Worm (Caenorhabditis elegans) whole organism, L1 larva: ENCODE measurements around the gene R12B2.13.
A peak's percentile ranks its signal among the peaks of the same experiment; 100 is the strongest.

Experiments
- C16A3.4 ChIP-seq: fragments of 150-350 bp; optimal IDR thresholded peaks from 2 replicates; lab custom pipeline; 2014; ENCODE audit warnings: missing biosample characterization, missing genetic modification characterization
- aha-1 ChIP-seq: fragments of 150-350 bp; optimal IDR thresholded peaks from 2 replicates; lab custom pipeline; 2014; ENCODE audit warnings: missing biosample characterization, missing genetic modification characterization
- alr-1 ChIP-seq: fragments of 200-800 bp; sonication (Bioruptor generic); optimal IDR thresholded peaks from 2 replicates; lab custom pipeline; 2018; ENCODE audit warnings: borderline replicate concordance, mild to moderate bottlenecking, missing genetic modification characterization, missing compliant biosample characterization
- blmp-1 ChIP-seq: fragments of 150-350 bp; optimal IDR thresholded peaks from 2 replicates; lab custom pipeline; 2014; ENCODE audit warnings: missing biosample characterization, missing genetic modification characterization
- ceh-82 ChIP-seq, 3 experiments: fragments of 150-350 bp in 1 of 3; sonication (generic microtip) in 2 of 3; optimal IDR thresholded peaks; 2 replicates each; lab custom pipeline; 2014 to 2017; ENCODE audit warnings: missing biosample characterization in 3 of 3, missing genetic modification characterization in 3 of 3
- ceh-88 ChIP-seq: fragments of 200-800 bp; sonication (Bioruptor generic); IDR thresholded peaks from 2 replicates; pipeline ENCODE4 v1.3.6; 2022; ENCODE audit warnings: missing genetic modification characterization, missing compliant biosample characterization
- ceh-90 ChIP-seq: sonication (generic microtip); optimal IDR thresholded peaks from 2 replicates; lab custom pipeline; 2016; ENCODE audit warnings: missing genetic modification characterization, missing compliant biosample characterization
- dpl-1 ChIP-seq, 3 experiments: fragments of 150-350 bp in 2 of 3; sonication (generic microtip) in 1 of 3; optimal IDR thresholded peaks; 2 replicates each; lab custom pipeline; 2014 to 2017; ENCODE audit warnings: missing biosample characterization in 3 of 3, missing genetic modification characterization in 3 of 3, missing genetic modification reagents in 3 of 3
- dsc-1 ChIP-seq: sonication (generic microtip); optimal IDR thresholded peaks from 2 replicates; lab custom pipeline; 2016; ENCODE audit warnings: mild to moderate bottlenecking, missing genetic modification characterization, missing compliant biosample characterization
- egl-13 ChIP-seq: sonication (generic microtip); optimal IDR thresholded peaks from 2 replicates; lab custom pipeline; 2016; ENCODE audit warnings: missing genotype, missing genetic modification reagents, missing genetic modification characterization, missing compliant biosample characterization
- elt-2 ChIP-seq: sonication (generic microtip); optimal IDR thresholded peaks from 2 replicates; lab custom pipeline; 2016; ENCODE audit warnings: missing genetic modification characterization, mild to moderate bottlenecking, inconsistent platforms, missing compliant biosample characterization, missing genetic modification reagents
- elt-3 ChIP-seq, 6 experiments: fragments of 150-350 bp in 1 of 6; sonication (generic microtip); optimal IDR thresholded peaks; 2 replicates each; lab custom pipeline; 2017 to 2018; ENCODE audit warnings: missing biosample characterization in 6 of 6, missing genetic modification characterization in 6 of 6, inconsistent platforms in 1 of 6
- fkh-4 ChIP-seq: sonication (generic microtip); optimal IDR thresholded peaks from 2 replicates; lab custom pipeline; 2016; ENCODE audit warnings: missing compliant biosample characterization, missing genetic modification characterization, borderline replicate concordance
- fkh-8 ChIP-seq: sonication (generic microtip); optimal IDR thresholded peaks from 2 replicates; lab custom pipeline; 2016; ENCODE audit warnings: mild to moderate bottlenecking, missing genetic modification characterization, missing compliant biosample characterization
- fos-1 ChIP-seq: fragments of 150-350 bp; optimal IDR thresholded peaks from 2 replicates; lab custom pipeline; 2014; ENCODE audit warnings: missing biosample characterization, missing genetic modification characterization
- hpl-2 ChIP-seq: fragments of 150-350 bp; optimal IDR thresholded peaks from 2 replicates; lab custom pipeline; 2014; ENCODE audit warnings: missing biosample characterization, missing genetic modification reagents, missing genetic modification characterization
- irx-1 ChIP-seq: sonication (generic microtip); optimal IDR thresholded peaks from 2 replicates; lab custom pipeline; 2016; ENCODE audit warnings: missing genetic modification characterization, missing compliant biosample characterization
- lin-14 ChIP-seq: fragments of 200-800 bp; sonication (Bioruptor generic); optimal IDR thresholded peaks from 2 replicates; lab custom pipeline; 2018; ENCODE audit warnings: mild to moderate bottlenecking, missing genetic modification characterization, moderate library complexity, missing compliant biosample characterization
- lin-35 ChIP-seq, 2 experiments: fragments of 150-350 bp; optimal IDR thresholded peaks; 2 replicates each; lab custom pipeline; 2014; ENCODE audit warnings: missing biosample characterization in 2 of 2, missing genetic modification characterization in 2 of 2, missing genetic modification reagents in 2 of 2
- lir-3 ChIP-seq: sonication (generic microtip); optimal IDR thresholded peaks from 2 replicates; lab custom pipeline; 2016; ENCODE audit warnings: mild to moderate bottlenecking, missing genetic modification characterization, moderate library complexity, missing compliant biosample characterization; ENCODE audit not compliant: poor library complexity
- lsy-2 ChIP-seq, 2 experiments: fragments of 150-350 bp; optimal IDR thresholded peaks; 2 replicates each; lab custom pipeline; 2014; ENCODE audit warnings: missing biosample characterization in 2 of 2, missing genetic modification characterization in 2 of 2
- mab-9 ChIP-seq: fragments of 200-800 bp; sonication (Bioruptor generic); IDR thresholded peaks from 2 replicates; pipeline ENCODE4 v1.3.6; 2022; ENCODE audit warnings: missing genetic modification reagents, missing genetic modification characterization, missing compliant biosample characterization
- mdl-1 ChIP-seq, 2 experiments: fragments of 150-350 bp; optimal IDR thresholded peaks; 2 replicates each; lab custom pipeline; 2014 to 2017; ENCODE audit warnings: missing biosample characterization in 2 of 2, missing genetic modification characterization in 2 of 2, inconsistent platforms in 1 of 2
- mep-1 ChIP-seq: fragments of 150-350 bp; optimal IDR thresholded peaks from 2 replicates; lab custom pipeline; 2014; ENCODE audit warnings: missing biosample characterization, missing genetic modification characterization
- nhr-19 ChIP-seq: fragments of 200-800 bp; sonication (Bioruptor generic); conservative IDR thresholded peaks from 2 replicates; pipeline ENCODE4 v1.3.6; 2022; ENCODE audit warnings: missing genetic modification characterization, missing compliant biosample characterization
- nhr-20 ChIP-seq: sonication (generic microtip); optimal IDR thresholded peaks from 2 replicates; lab custom pipeline; 2016; ENCODE audit warnings: mild to moderate bottlenecking, missing genetic modification characterization, missing compliant biosample characterization
- nhr-28 ChIP-seq: fragments of 150-350 bp; optimal IDR thresholded peaks from 2 replicates; lab custom pipeline; 2014; ENCODE audit warnings: missing biosample characterization, missing genetic modification characterization
- nhr-71 ChIP-seq: sonication (generic microtip); optimal IDR thresholded peaks from 2 replicates; lab custom pipeline; 2016; ENCODE audit warnings: mild to moderate bottlenecking, missing genetic modification characterization, moderate library complexity, missing compliant biosample characterization
- nhr-77 ChIP-seq: fragments of 150-350 bp; optimal IDR thresholded peaks from 2 replicates; lab custom pipeline; 2014; ENCODE audit warnings: missing biosample characterization, missing genetic modification characterization
- nhr-84 ChIP-seq: sonication (generic microtip); optimal IDR thresholded peaks from 2 replicates; lab custom pipeline; 2017; ENCODE audit warnings: missing biosample characterization, missing genetic modification characterization
- nhr-85 ChIP-seq: sonication (generic microtip); peaks from one replicate; lab custom pipeline; 2016; ENCODE audit warnings: missing genetic modification characterization, inconsistent platforms, missing compliant biosample characterization
- nhr-90 ChIP-seq: sonication (generic microtip); optimal IDR thresholded peaks from 2 replicates; lab custom pipeline; 2016; ENCODE audit warnings: mild to moderate bottlenecking, missing genetic modification characterization, missing compliant biosample characterization; ENCODE audit not compliant: poor library complexity
- pax-3 ChIP-seq: fragments of 200-800 bp; sonication (Bioruptor generic); optimal IDR thresholded peaks from 2 replicates; lab custom pipeline; 2018; ENCODE audit warnings: mild to moderate bottlenecking, missing genetic modification characterization, moderate library complexity, missing compliant biosample characterization
- pqm-1 ChIP-seq: sonication (generic microtip); optimal IDR thresholded peaks from 3 replicates; lab custom pipeline; 2017; ENCODE audit warnings: missing biosample characterization, missing genetic modification characterization
- skn-1 ChIP-seq: fragments of 150-350 bp; optimal IDR thresholded peaks from 2 replicates; lab custom pipeline; 2014; ENCODE audit warnings: missing biosample characterization, missing genetic modification characterization
- snpc-4 ChIP-seq: fragments of 150-350 bp; optimal IDR thresholded peaks from 2 replicates; lab custom pipeline; 2014; ENCODE audit warnings: missing biosample characterization, missing genetic modification characterization
- snu-23 ChIP-seq: sonication (generic microtip); optimal IDR thresholded peaks from 2 replicates; lab custom pipeline; 2016; ENCODE audit warnings: missing genetic modification characterization, missing compliant biosample characterization
- tbx-2 ChIP-seq: sonication (generic microtip); optimal IDR thresholded peaks from 2 replicates; lab custom pipeline; 2016; ENCODE audit warnings: missing genetic modification characterization, missing compliant biosample characterization
- tlp-1 ChIP-seq: fragments of 150-350 bp; optimal IDR thresholded peaks from 2 replicates; lab custom pipeline; 2014; ENCODE audit warnings: missing biosample characterization, missing genetic modification characterization
- unc-130 ChIP-seq: fragments of 150-350 bp; optimal IDR thresholded peaks from 2 replicates; lab custom pipeline; 2017; ENCODE audit warnings: missing biosample characterization, missing genetic modification characterization, inconsistent platforms
- unc-86 ChIP-seq: sonication (generic microtip); optimal IDR thresholded peaks from 2 replicates; lab custom pipeline; 2016; ENCODE audit warnings: missing genetic modification characterization, missing compliant biosample characterization
- xbp-1 ChIP-seq: sonication (generic microtip); optimal IDR thresholded peaks from 2 replicates; lab custom pipeline; 2016; ENCODE audit warnings: missing genetic modification characterization, missing compliant biosample characterization
- ztf-4 ChIP-seq: fragments of 150-350 bp; optimal IDR thresholded peaks from 2 replicates; lab custom pipeline; 2014; ENCODE audit warnings: missing biosample characterization, missing genetic modification characterization

R12B2.13 gene

ce11 chrIII:5840277-5840676 lies 7.0 kb upstream of the R12B2.13 start (continued):
- no peak for TF ChIP-seq lir-3 (tag; lab: Kevin White, UChicago)
- TF ChIP-seq fkh-8 (tag; lab: Kevin White, UChicago), result peak; percentile 16
- TF ChIP-seq, all 84 proteins: peak for 12

- TF ChIP-seq elt-2 (tag; lab: Kevin White, UChicago) (no peak), irx-1 (tag; lab: Kevin White, UChicago) (no peak), lin-14 (GFP tag; lab: Kevin White, UChicago) (peak; percentile 9), dsc-1 (tag; lab: Kevin White, UChicago) (peak; percentile 57), blmp-1 (tag; lab: Kevin White, UChicago) (peak; percentile 57), xbp-1 (tag; lab: Kevin White, UChicago) (no peak), unc-86 (tag; lab: Kevin White, UChicago) (no peak)
Measured at ce11 chrIII:5839598-5839997, 6.3 kb upstream of the R12B2.13 start.

ce11 chrIII:5839147-5839546 lies 5.9 kb upstream of the R12B2.13 start:
- TF ChIP-seq pqm-1 (tag; lab: Kevin White, UChicago), result no peak
- no peak for TF ChIP-seq irx-1 (tag; lab: Kevin White, UChicago)
- TF ChIP-seq mep-1 (tag; lab: Kevin White, UChicago), result peak; percentile 28
- peak; percentile 21 to 49 for TF ChIP-seq lsy-2 (tag; optimal IDR thresholded peaks at IDR 0.05; lab: Kevin White, UChicago)
- TF ChIP-seq tlp-1 (tag; lab: Kevin White, UChicago), result no peak
- TF ChIP-seq hpl-2 (GFP tag; lab: Kevin White, UChicago), result peak; percentile 24
- TF ChIP-seq nhr-20 (tag; lab: Kevin White, UChicago), result peak; percentile 35
- no peak for TF ChIP-seq pax-3 (tag; lab: Kevin White, UChicago)
- TF ChIP-seq ceh-90, result no peak
- peak; percentile 9 for TF ChIP-seq snu-23
- TF ChIP-seq lin-35 (GFP tag; optimal IDR thresholded peaks at IDR 0.05; lab: Kevin White, UChicago), result peak in 1 of 2 experiments; percentile 41
- TF ChIP-seq elt-2 (tag; lab: Kevin White, UChicago), result peak; percentile 75
- peak; percentile 59 for TF ChIP-seq nhr-71
- no peak for TF ChIP-seq fkh-4 (tag; lab: Kevin White, UChicago)
- peak; percentile 53 for TF ChIP-seq nhr-90
- peak in 1 of 3 experiments; percentile 7 for TF ChIP-seq dpl-1 (GFP tag; optimal IDR thresholded peaks at IDR 0.05; lab: Kevin White, UChicago)
- TF ChIP-seq tbx-2, result peak; percentile 21
- TF ChIP-seq nhr-85 (tag; lab: Kevin White, UChicago), result peak; percentile 72
- no peak for TF ChIP-seq fos-1
- peak; percentile 25 for TF ChIP-seq lin-14 (GFP tag; lab: Kevin White, UChicago)
- peak in 3 of 6 experiments; percentile 5 to 85 (median 78) for TF ChIP-seq elt-3 (tag; optimal IDR thresholded peaks at IDR 0.05; lab: Kevin White, UChicago)
- no peak for TF ChIP-seq ztf-4 (tag; lab: Kevin White, UChicago)
- TF ChIP-seq alr-1 (tag; lab: Kevin White, UChicago), result no peak

- TF ChIP-seq mdl-1 (tag; optimal IDR thresholded peaks at IDR 0.05; lab: Kevin White, UChicago) (peak in 1 of 2 experiments; percentile 84), mep-1 (tag; lab: Kevin White, UChicago) (peak; percentile 25), aha-1 (tag; lab: Kevin White, UChicago) (no peak), nhr-90 (peak; percentile 62), mab-9 (no peak), nhr-84 (tag; lab: Kevin White, UChicago) (no peak), ceh-90 (no peak), fkh-8 (tag; lab: Kevin White, UChicago) (no peak), xbp-1 (tag; lab: Kevin White, UChicago) (no peak), ceh-88 (no peak), tlp-1 (tag; lab: Kevin White, UChicago) (no peak), blmp-1 (tag; lab: Kevin White, UChicago) (peak; percentile 83), egl-13 (tag; lab: Kevin White, UChicago) (no peak), unc-130 (peak; percentile 51), C16A3.4 (tag; lab: Kevin White, UChicago) (peak; percentile 52), ceh-82 (tag; optimal IDR thresholded peaks at IDR 0.05; lab: Kevin White, UChicago) (peak in 1 of 3 experiments; percentile 18), nhr-77 (tag; lab: Kevin White, UChicago) (peak; percentile 66), tbx-2 (peak; percentile 66), nhr-28 (tag; lab: Kevin White, UChicago) (no peak), nhr-20 (tag; lab: Kevin White, UChicago) (peak; percentile 71), elt-2 (tag; lab: Kevin White, UChicago) (peak; percentile 74), nhr-19 (peak; percentile 46), snpc-4 (tag; lab: Kevin White, UChicago) (no peak), snu-23 (peak; percentile 66), skn-1 (tag; lab: Kevin White, UChicago) (no peak)
Measured at ce11 chrIII:5838159-5839046, 5.1 kb upstream of the R12B2.13 start.
